Worm (Caenorhabditis elegans) whole organism, young adult: ENCODE data around the gene F11A10.6.

Experiments used
- B0035.1 ChIP-seq: sonication (generic microtip); optimal IDR thresholded peaks from 2 replicates; lab custom pipeline; 2016; ENCODE audit warnings: missing genetic modification characterization, mild to moderate bottlenecking, missing compliant biosample characterization, missing genotype, missing genetic modification reagents
- D2030.7 ChIP-seq: fragments of 200-800 bp; sonication (Bioruptor generic); IDR thresholded peaks from 2 replicates; pipeline ENCODE4 v1.3.6; 2022; ENCODE audit warnings: missing genetic modification reagents, missing genetic modification characterization, missing compliant biosample characterization
- F37B4.10 ChIP-seq: fragments of 200-800 bp; sonication (Bioruptor generic); IDR thresholded peaks from 2 replicates; pipeline ENCODE4 v1.3.6; 2022; ENCODE audit warnings: missing genetic modification characterization, missing compliant biosample characterization
- F49E8.2 ChIP-seq: sonication (generic microtip); optimal IDR thresholded peaks from 3 replicates; lab custom pipeline; 2017; ENCODE audit warnings: missing genetic modification characterization, mild to moderate bottlenecking, missing compliant biosample characterization, antibody characterized with exemption, moderate library complexity; ENCODE audit not compliant: insufficient read depth
- F52B5.7 ChIP-seq: sonication (generic microtip); optimal IDR thresholded peaks from 2 replicates; lab custom pipeline; 2016; ENCODE audit warnings: mild to moderate bottlenecking, missing genetic modification characterization, missing compliant biosample characterization
- F57C9.4 ChIP-seq: sonication (generic microtip); optimal IDR thresholded peaks from 2 replicates; lab custom pipeline; 2017; ENCODE audit warnings: mild to moderate bottlenecking, missing genetic modification characterization, missing compliant biosample characterization
- K11D2.4 ChIP-seq: fragments of 200-800 bp; sonication (Bioruptor generic); IDR thresholded peaks from 2 replicates; pipeline ENCODE4 v1.3.6; 2022; ENCODE audit warnings: missing genetic modification reagents, missing genetic modification characterization, missing compliant biosample characterization
- K12H6.12 ChIP-seq: fragments of 200-800 bp; sonication (Bioruptor generic); optimal IDR thresholded peaks from 2 replicates; lab custom pipeline; 2018; ENCODE audit warnings: mild to moderate bottlenecking, missing genetic modification characterization, missing compliant biosample characterization
- T26A5.8 ChIP-seq: sonication (generic microtip); optimal IDR thresholded peaks from 2 replicates; lab custom pipeline; 2016; ENCODE audit warnings: missing genetic modification characterization, missing compliant biosample characterization
- Y53F4B.3 ChIP-seq: fragments of 200-800 bp; sonication (Bioruptor generic); IDR thresholded peaks from 2 replicates; pipeline ENCODE4 v1.3.6; 2022; ENCODE audit warnings: missing genetic modification reagents, missing genetic modification characterization, missing compliant biosample characterization
- Y56A3A.18 ChIP-seq: fragments of 200-800 bp; sonication (Bioruptor generic); IDR thresholded peaks from 2 replicates; pipeline ENCODE4 v1.3.6; 2022; ENCODE audit warnings: missing genetic modification reagents, missing genetic modification characterization, missing compliant biosample characterization
- Y79H2A.3 ChIP-seq: fragments of 200-800 bp; sonication (Bioruptor generic); conservative IDR thresholded peaks from 2 replicates; pipeline ENCODE4 v1.3.6; 2022; ENCODE audit warnings: missing genetic modification reagents, missing genetic modification characterization, missing compliant biosample characterization
- ama-1 ChIP-seq, 3 experiments: fragments of 150-350 bp in 1 of 3; sonication (generic microtip) in 2 of 3; optimal IDR thresholded peaks; 2 replicates each; lab custom pipeline; 2014 to 2018; ENCODE audit warnings: missing biosample characterization in 2 of 3, missing genetic modification characterization in 2 of 3, missing genetic modification reagents in 2 of 3
- aptf-3 ChIP-seq: fragments of 200-800 bp; sonication (Bioruptor generic); IDR thresholded peaks from 2 replicates; pipeline ENCODE4 v1.3.6; 2022; ENCODE audit warnings: missing genetic modification characterization, missing compliant biosample characterization
- athp-1 ChIP-seq: sonication (generic microtip); optimal IDR thresholded peaks from 2 replicates; lab custom pipeline; 2017; ENCODE audit warnings: mild to moderate bottlenecking, missing genetic modification characterization, missing compliant biosample characterization
- attf-6 ChIP-seq: fragments of 200-800 bp; sonication (Bioruptor generic); IDR thresholded peaks from 2 replicates; pipeline ENCODE4 v1.3.6; 2022; ENCODE audit warnings: missing genetic modification reagents, missing genetic modification characterization, missing compliant biosample characterization
- ccch-3 ChIP-seq: fragments of 200-800 bp; sonication (Bioruptor generic); optimal IDR thresholded peaks from 2 replicates; lab custom pipeline; 2018; ENCODE audit warnings: mild to moderate bottlenecking, missing genetic modification characterization, missing compliant biosample characterization
- ceh-100 ChIP-seq: fragments of 200-800 bp; sonication (Bioruptor generic); IDR thresholded peaks from 2 replicates; pipeline ENCODE4 v1.3.6; 2022; ENCODE audit warnings: missing genetic modification reagents, missing genetic modification characterization, missing compliant biosample characterization
- ceh-40 ChIP-seq: fragments of 200-800 bp; sonication (Bioruptor generic); IDR thresholded peaks from 2 replicates; pipeline ENCODE4 v1.3.6; 2022; ENCODE audit warnings: missing genetic modification characterization, missing compliant biosample characterization
- ceh-58 ChIP-seq: fragments of 200-800 bp; sonication (Bioruptor generic); IDR thresholded peaks from 2 replicates; pipeline ENCODE4 v1.3.6; 2022; ENCODE audit warnings: missing genetic modification characterization, missing compliant biosample characterization
- die-1 ChIP-seq: sonication (generic microtip); optimal IDR thresholded peaks from 2 replicates; lab custom pipeline; 2016; ENCODE audit warnings: missing genotype, mild to moderate bottlenecking, missing genetic modification characterization, missing compliant biosample characterization
- efl-1 ChIP-seq: fragments of 150-350 bp; optimal IDR thresholded peaks from 2 replicates; lab custom pipeline; 2014; ENCODE audit warnings: missing biosample characterization, missing genetic modification reagents, missing genetic modification characterization
- egl-18 ChIP-seq: fragments of 200-800 bp; sonication (Bioruptor generic); IDR thresholded peaks from 2 replicates; pipeline ENCODE4 v1.3.6; 2022; ENCODE audit warnings: missing genetic modification reagents, missing genetic modification characterization, missing compliant biosample characterization
- egrh-3 ChIP-seq: fragments of 200-800 bp; sonication (Bioruptor generic); IDR thresholded peaks from 2 replicates; pipeline ENCODE4 v1.3.6; 2022; ENCODE audit warnings: missing genetic modification reagents, missing genetic modification characterization, missing compliant biosample characterization
- hlh-26 ChIP-seq: fragments of 200-800 bp; sonication (Bioruptor generic); conservative IDR thresholded peaks from 2 replicates; pipeline ENCODE4 v1.3.6; 2022; ENCODE audit warnings: missing genetic modification reagents, missing genetic modification characterization, missing compliant biosample characterization
- hmg-1.2 ChIP-seq: fragments of 200-800 bp; sonication (Bioruptor generic); IDR thresholded peaks from 2 replicates; pipeline ENCODE4 v1.3.6; 2022; ENCODE audit warnings: missing genetic modification reagents, missing genetic modification characterization, missing compliant biosample characterization
- hmg-20 ChIP-seq: fragments of 200-800 bp; sonication (Bioruptor generic); IDR thresholded peaks from 2 replicates; pipeline ENCODE4 v1.3.6; 2022; ENCODE audit warnings: missing genetic modification reagents, missing genetic modification characterization, missing compliant biosample characterization
- hrde-1 ChIP-seq: sonication (generic microtip); optimal IDR thresholded peaks from 2 replicates; lab custom pipeline; 2016; ENCODE audit warnings: missing genetic modification characterization, mild to moderate bottlenecking, missing compliant biosample characterization, moderate library complexity, missing genotype, missing genetic modification reagents, borderline replicate concordance
- lag-1 ChIP-seq: fragments of 200-800 bp; sonication (Bioruptor generic); IDR thresholded peaks from 2 replicates; pipeline ENCODE4 v1.3.6; 2022; ENCODE audit warnings: missing genetic modification reagents, missing genetic modification characterization, missing compliant biosample characterization
- let-526 ChIP-seq: fragments of 200-800 bp; sonication (Bioruptor generic); IDR thresholded peaks from 2 replicates; pipeline ENCODE4 v1.3.6; 2022; ENCODE audit warnings: missing genetic modification reagents, missing genetic modification characterization, missing compliant biosample characterization
- let-607 ChIP-seq, 2 experiments: fragments of 200-800 bp in 1 of 2; sonication (Bioruptor generic) in 1 of 2; sonication (generic microtip) in 1 of 2; optimal IDR thresholded peaks; 2 replicates each; lab custom pipeline; 2016 to 2018; ENCODE audit warnings: mild to moderate bottlenecking in 2 of 2, missing compliant biosample characterization in 2 of 2, missing genetic modification characterization in 2 of 2, moderate library complexity in 2 of 2, missing genotype in 1 of 2
- lir-1 ChIP-seq: fragments of 200-800 bp; sonication (Bioruptor generic); conservative IDR thresholded peaks from 2 replicates; pipeline ENCODE4 v1.3.6; 2022; ENCODE audit warnings: missing genetic modification reagents, missing genetic modification characterization, missing compliant biosample characterization
- madf-3 ChIP-seq: fragments of 200-800 bp; sonication (Bioruptor generic); IDR thresholded peaks from 2 replicates; pipeline ENCODE4 v1.3.6; 2022; ENCODE audit warnings: missing genetic modification reagents, missing genetic modification characterization, missing compliant biosample characterization
- nfya-1 ChIP-seq: sonication (generic microtip); optimal IDR thresholded peaks from 2 replicates; lab custom pipeline; 2017; ENCODE audit warnings: antibody characterized with exemption, missing compliant biosample characterization, missing genetic modification characterization, borderline replicate concordance; ENCODE audit not compliant: insufficient read depth
- nhr-120 ChIP-seq: fragments of 200-800 bp; sonication (Bioruptor generic); IDR thresholded peaks from 2 replicates; pipeline ENCODE4 v1.3.6; 2022; ENCODE audit warnings: missing genetic modification characterization, missing compliant biosample characterization
- nhr-27 ChIP-seq: fragments of 200-800 bp; sonication (Bioruptor generic); optimal IDR thresholded peaks from 2 replicates; lab custom pipeline; 2018; ENCODE audit warnings: mild to moderate bottlenecking, missing genetic modification characterization, moderate library complexity, missing compliant biosample characterization
- sdz-38 ChIP-seq: sonication (generic microtip); optimal IDR thresholded peaks from 2 replicates; lab custom pipeline; 2016; ENCODE audit warnings: missing genotype, missing genetic modification characterization, missing compliant biosample characterization
- snpc-1.3 ChIP-seq: sonication (generic microtip); optimal IDR thresholded peaks from 2 replicates; lab custom pipeline; 2017; ENCODE audit warnings: missing genetic modification characterization, mild to moderate bottlenecking, missing compliant biosample characterization, antibody characterized with exemption, moderate library complexity, missing genotype, missing genetic modification reagents; ENCODE audit not compliant: insufficient read depth
- somi-1 ChIP-seq: fragments of 200-800 bp; sonication (Bioruptor generic); optimal IDR thresholded peaks from 2 replicates; lab custom pipeline; 2018; ENCODE audit warnings: mild to moderate bottlenecking, missing genetic modification characterization, missing compliant biosample characterization
- tbx-9 ChIP-seq: sonication (generic microtip); optimal IDR thresholded peaks from 2 replicates; lab custom pipeline; 2016; ENCODE audit warnings: borderline replicate concordance, missing genetic modification characterization, inconsistent platforms, missing compliant biosample characterization
- tlf-1 ChIP-seq: fragments of 200-800 bp; sonication (Bioruptor generic); optimal IDR thresholded peaks from 2 replicates; lab custom pipeline; 2018; ENCODE audit warnings: mild to moderate bottlenecking, missing genetic modification characterization, missing compliant biosample characterization
- unc-130 ChIP-seq: sonication (generic microtip); optimal IDR thresholded peaks from 2 replicates; lab custom pipeline; 2016; ENCODE audit warnings: missing genetic modification reagents, missing genetic modification characterization, missing compliant biosample characterization
- unc-62 ChIP-seq: fragments of 150-350 bp; optimal IDR thresholded peaks from 2 replicates; lab custom pipeline; 2014; ENCODE audit warnings: missing biosample characterization, missing genetic modification reagents, missing genetic modification characterization
- zfh-2 ChIP-seq: fragments of 200-800 bp; sonication (Bioruptor generic); conservative IDR thresholded peaks from 2 replicates; pipeline ENCODE4 v1.3.6; 2022; ENCODE audit warnings: missing genetic modification reagents, missing genetic modification characterization, missing compliant biosample characterization
- zim-3 ChIP-seq: sonication (generic microtip); optimal IDR thresholded peaks from 2 replicates; lab custom pipeline; 2017; ENCODE audit warnings: mild to moderate bottlenecking, missing genetic modification characterization, moderate library complexity, missing compliant biosample characterization
- ztf-25 ChIP-seq: fragments of 200-800 bp; sonication (Bioruptor generic); IDR thresholded peaks from 2 replicates; pipeline ENCODE4 v1.3.6; 2022; ENCODE audit warnings: missing genetic modification reagents, missing genetic modification characterization, missing compliant biosample characterization
- ztf-3 ChIP-seq: fragments of 200-800 bp; sonication (Bioruptor generic); optimal IDR thresholded peaks from 2 replicates; lab custom pipeline; 2018; ENCODE audit warnings: mild to moderate bottlenecking, missing genetic modification characterization, missing compliant biosample characterization
- ztf-6 ChIP-seq: fragments of 200-800 bp; sonication (Bioruptor generic); IDR thresholded peaks from 2 replicates; pipeline ENCODE4 v1.3.6; 2022; ENCODE audit warnings: missing genetic modification reagents, missing genetic modification characterization, missing compliant biosample characterization

Gene F11A10.6

DNA sequence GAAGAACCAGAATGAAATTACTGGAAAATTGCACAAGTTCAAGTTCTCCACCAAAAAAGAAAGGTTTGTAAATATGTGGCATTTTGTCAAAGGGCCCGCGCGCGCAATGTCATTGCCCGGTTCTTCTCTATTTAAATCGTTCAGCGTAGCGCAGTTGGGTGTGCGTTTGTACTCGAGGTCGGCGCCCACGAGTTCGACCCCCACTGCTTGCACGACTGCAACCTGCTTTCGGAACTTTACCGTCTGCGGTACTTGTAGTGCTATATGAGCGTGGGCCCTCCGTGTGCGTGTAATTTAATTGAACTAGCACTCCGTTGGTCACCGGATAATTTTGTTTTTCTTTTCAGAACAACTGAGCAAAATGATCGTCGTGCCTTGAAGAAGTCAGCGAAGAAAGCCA, 3.0 kb downstream of the F11A10.6 start:
- no peak for TF ChIP-seq ccch-3
- peak; percentile 61 for TF ChIP-seq zim-3 (tag; lab: Kevin White, UChicago)
- TF ChIP-seq ceh-100 (GFP tag; lab: Robert Waterston, UW) = peak; percentile 40; the same call in 1 of the 2 replicates
- peak; percentile 91 for TF ChIP-seq aptf-3 (GFP tag; lab: Robert Waterston, UW)
- TF ChIP-seq T26A5.8 (tag; lab: Kevin White, UChicago) = peak; percentile 76
- no peak for TF ChIP-seq ceh-58 (GFP tag; lab: Robert Waterston, UW)
- peak; percentile 81 for TF ChIP-seq athp-1 (tag; lab: Kevin White, UChicago)
- TF ChIP-seq tbx-9 (tag; lab: Kevin White, UChicago) = peak; percentile 72
- TF ChIP-seq let-607 (tag; optimal IDR thresholded peaks at IDR 0.05; lab: Kevin White, UChicago) = peak; percentile 63 to 65
- no peak for TF ChIP-seq unc-62 (GFP tag; lab: Kevin White, UChicago)
- peak; percentile 73; the same call in 1 of the 2 replicates for TF ChIP-seq attf-6
- TF ChIP-seq Y56A3A.18 (GFP tag; lab: Robert Waterston, UW) = peak; percentile 86
- TF ChIP-seq F57C9.4 (tag; lab: Kevin White, UChicago) = no peak
- no peak for TF ChIP-seq let-526 (GFP tag; lab: Robert Waterston, UW)
- peak; percentile 79 for TF ChIP-seq tlf-1 (GFP tag; lab: Kevin White, UChicago)
- no peak for TF ChIP-seq sdz-38
- TF ChIP-seq ztf-6 (GFP tag; lab: Robert Waterston, UW) = peak; percentile 70; the same call in 1 of the 2 replicates
- no peak for TF ChIP-seq ama-1 (optimal IDR thresholded peaks at IDR 0.05; lab: Kevin White, UChicago)
- TF ChIP-seq ama-1 (GFP tag; optimal IDR thresholded peaks at IDR 0.05; lab: Kevin White, UChicago) = peak in 1 of 2 experiments; percentile 75
- no peak for TF ChIP-seq Y79H2A.3 (GFP tag; lab: Robert Waterston, UW)
- TF ChIP-seq egl-18 (GFP tag; lab: Robert Waterston, UW) = peak; percentile 85
- 0 out of 2 replicates have a peak, but pooled peaks have one; percentile 59 for TF ChIP-seq hmg-20 (GFP tag; lab: Robert Waterston, UW)
- TF ChIP-seq efl-1 (GFP tag; lab: Kevin White, UChicago) = peak; percentile 41
- TF ChIP-seq zfh-2 (GFP tag; lab: Robert Waterston, UW) = peak; percentile 86
- TF ChIP-seq somi-1 (GFP tag; lab: Kevin White, UChicago) = peak; percentile 69
- TF ChIP-seq ztf-25 (GFP tag; lab: Robert Waterston, UW) = peak; percentile 88
- TF ChIP-seq F52B5.7 (tag; lab: Kevin White, UChicago) = peak; percentile 87
- TF ChIP-seq ztf-3 = no peak
- TF ChIP-seq egrh-3 (GFP tag; lab: Robert Waterston, UW) = peak; percentile 59; the same call in 1 of the 2 replicates
- peak; percentile 77; the same call in 1 of the 2 replicates for TF ChIP-seq Y53F4B.3 (GFP tag; lab: Robert Waterston, UW)
- TF ChIP-seq unc-130 (GFP tag; lab: Kevin White, UChicago) = peak; percentile 66
- TF ChIP-seq K11D2.4 (GFP tag; lab: Robert Waterston, UW) = peak; percentile 78
- TF ChIP-seq nfya-1 (tag; lab: Kevin White, UChicago) = no peak
- TF ChIP-seq hlh-26 (GFP tag; lab: Robert Waterston, UW) = no peak
- TF ChIP-seq lag-1 (GFP tag; lab: Robert Waterston, UW) = no peak
- TF ChIP-seq ceh-40 (GFP tag; lab: Robert Waterston, UW) = peak; percentile 30; the same call in 1 of the 2 replicates
- TF ChIP-seq hrde-1 (tag; lab: Kevin White, UChicago) = peak; percentile 71
- TF ChIP-seq die-1 (tag; lab: Kevin White, UChicago) = peak; percentile 96
- TF ChIP-seq F37B4.10 = no peak
- TF ChIP-seq nhr-120 = no peak
- peak; percentile 61 for TF ChIP-seq lir-1 (GFP tag; lab: Robert Waterston, UW)
- TF ChIP-seq F49E8.2 (tag; lab: Kevin White, UChicago) = peak; percentile 91
- 0 out of 2 replicates have a peak, but pooled peaks have one; percentile 54 for TF ChIP-seq madf-3 (GFP tag; lab: Robert Waterston, UW)
- peak; percentile 85 for TF ChIP-seq D2030.7 (GFP tag; lab: Robert Waterston, UW)
- TF ChIP-seq nhr-27 (tag; lab: Kevin White, UChicago) = no peak
- peak; percentile 78 for TF ChIP-seq B0035.1 (tag; lab: Kevin White, UChicago)
- TF ChIP-seq snpc-1.3 = peak; percentile 87
- peak; percentile 67 for TF ChIP-seq hmg-1.2 (GFP tag; lab: Robert Waterston, UW)
- peak; percentile 66 for TF ChIP-seq K12H6.12 (tag; lab: Kevin White, UChicago)
